Worm (Caenorhabditis elegans): ENCODE data around the gene ric-8.

DNA sequence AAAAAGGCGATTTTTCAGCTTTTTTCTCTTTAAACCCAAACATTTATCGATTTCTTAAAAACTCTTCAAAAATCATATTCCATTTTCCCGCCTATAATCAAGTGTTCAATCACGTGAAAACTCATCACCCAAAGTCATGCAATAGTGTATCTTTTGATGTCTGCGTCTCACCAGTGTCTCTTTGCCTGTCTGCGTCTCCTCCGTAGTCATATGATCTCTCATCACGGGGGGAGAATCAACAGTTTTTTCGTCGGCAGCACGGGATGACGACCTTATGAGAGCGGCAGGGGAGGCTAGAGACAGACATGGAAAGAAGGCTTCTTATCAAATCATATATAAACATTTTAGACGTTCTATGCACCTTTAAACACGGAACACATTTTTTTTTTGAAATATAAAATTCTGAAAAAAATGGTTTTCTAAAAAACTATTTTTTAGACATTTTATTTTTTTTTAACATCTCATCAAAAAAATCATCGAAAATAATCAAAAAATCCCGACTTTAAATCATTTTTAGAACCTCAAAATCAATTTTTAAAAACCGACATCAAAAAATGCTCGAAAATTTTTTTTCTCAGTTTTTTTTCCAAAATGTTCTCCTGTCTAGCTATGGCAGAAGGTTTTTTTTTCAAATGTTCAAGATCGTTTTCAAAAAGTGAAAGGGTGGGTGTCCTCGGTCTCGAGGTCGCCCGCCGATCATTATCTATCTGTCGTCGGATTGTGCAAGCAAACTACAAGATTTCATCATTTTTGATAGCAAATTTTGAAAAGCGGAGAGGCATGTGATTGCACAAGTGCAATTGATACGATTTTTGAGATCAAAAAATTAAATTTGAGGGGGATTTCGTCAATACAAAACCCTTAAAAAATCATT, 40.5 kb upstream of the ric-8 start:
- peak; percentile 81 for TF ChIP-seq tbx-2 (tag; optimal IDR thresholded peaks at IDR 0.05)
- TF ChIP-seq elt-3 (tag; optimal IDR thresholded peaks at IDR 0.05), result peak; percentile 44 to 83 (median 80)
- TF ChIP-seq elt-2 (tag; optimal IDR thresholded peaks at IDR 0.05), result peak; percentile 96
- peak; percentile 91 for TF ChIP-seq nhr-11 (tag; optimal IDR thresholded peaks at IDR 0.05)
- TF ChIP-seq mdl-1 (tag; optimal IDR thresholded peaks at IDR 0.05), result peak; percentile 90
- peak; percentile 79 for TF ChIP-seq egl-27 (tag; optimal IDR thresholded peaks at IDR 0.05)
- peak; percentile 5 for TF ChIP-seq ceh-82 (tag; optimal IDR thresholded peaks at IDR 0.05)
- peak; percentile 90 for TF ChIP-seq ztf-4 (tag; optimal IDR thresholded peaks at IDR 0.05)
- TF ChIP-seq ama-1 (optimal IDR thresholded peaks at IDR 0.05), result peak; percentile 96
- peak; percentile 86 for TF ChIP-seq mml-1 (tag; optimal IDR thresholded peaks at IDR 0.05)
- TF ChIP-seq skn-1 (tag; optimal IDR thresholded peaks at IDR 0.05), result peak; percentile 96
- peak; percentile 86 for TF ChIP-seq unc-62 (GFP tag; optimal IDR thresholded peaks at IDR 0.05)
- peak; percentile 70 for TF ChIP-seq nhr-77 (tag; optimal IDR thresholded peaks at IDR 0.05)

Measured in whole organism, L3 larva.